Worm (Caenorhabditis elegans): ENCODE measurements around the gene crn-2.

DNA sequence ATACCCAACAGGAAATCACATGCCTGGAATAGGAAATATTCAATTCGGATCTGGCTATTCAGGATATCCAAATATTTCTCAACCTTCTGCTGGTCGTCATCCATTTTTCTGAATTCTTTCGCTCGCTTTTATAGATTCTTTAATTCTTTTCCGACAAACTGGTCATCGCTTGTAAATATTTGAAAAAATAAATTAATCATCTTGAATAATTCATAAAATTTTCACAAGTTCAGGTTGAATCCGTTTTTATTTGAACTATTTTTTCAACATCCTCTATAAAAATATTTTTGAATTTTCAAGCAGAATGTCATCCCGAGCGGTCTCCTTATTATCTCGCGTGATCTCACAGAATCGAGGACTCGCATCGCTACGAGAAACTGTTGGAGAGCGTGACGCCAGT, 1.0 kb upstream of the crn-2 start, which contains the start of gene mrpl-48:
- TF ChIP-seq snpc-4 (tag; optimal IDR thresholded peaks at IDR 0.05) (no peak), ZK337.2 (GFP tag; IDR thresholded peaks at IDR 0.05) (no peak), nhr-102 (tag; optimal IDR thresholded peaks at IDR 0.05) (no peak), lin-13 (GFP tag; optimal IDR thresholded peaks at IDR 0.05) (no peak), F10B5.3 (tag; optimal IDR thresholded peaks at IDR 0.05) (no peak), aly-2 (tag; optimal IDR thresholded peaks at IDR 0.05) (no peak), mep-1 (tag; optimal IDR thresholded peaks at IDR 0.05) (no peak), unc-39 (tag; optimal IDR thresholded peaks at IDR 0.05) (no peak), unc-130 (GFP tag; optimal IDR thresholded peaks at IDR 0.05) (no peak), cey-2 (tag; optimal IDR thresholded peaks at IDR 0.05; ENCODE audit: borderline replicate concordance, insufficient read depth) (no peak), pqm-1 (tag; optimal IDR thresholded peaks at IDR 0.05) (no peak), F44E2.7 (GFP tag; IDR thresholded peaks at IDR 0.05) (no peak)
